Worm (Caenorhabditis elegans) whole organism, mixed stage, embryonic: Measurements from ENCODE around the gene ast-1.

Source experiments
- M03D4.4 ChIP-seq: sonication (generic microtip); optimal IDR thresholded peaks from 2 replicates; lab custom pipeline; 2017; ENCODE audit warnings: mild to moderate bottlenecking, missing genetic modification characterization, missing compliant biosample characterization
- bed-3 ChIP-seq: fragments of 200-800 bp; sonication (Bioruptor generic); optimal IDR thresholded peaks from 3 replicates; lab custom pipeline; 2018; ENCODE audit warnings: mild to moderate bottlenecking, missing genetic modification characterization, moderate library complexity, missing compliant biosample characterization
- blmp-1 ChIP-seq: fragments of 150-350 bp; optimal IDR thresholded peaks from 2 replicates; lab custom pipeline; 2014; ENCODE audit warnings: missing biosample characterization, missing genetic modification characterization
- ceh-39 ChIP-seq: fragments of 150-350 bp; optimal IDR thresholded peaks from 2 replicates; lab custom pipeline; 2014; ENCODE audit warnings: missing biosample characterization, missing genetic modification characterization
- ceh-83 ChIP-seq: fragments of 200-800 bp; sonication (Bioruptor generic); optimal IDR thresholded peaks from 2 replicates; lab custom pipeline; 2018; ENCODE audit warnings: mild to moderate bottlenecking, missing genetic modification characterization, missing compliant biosample characterization
- ces-1 ChIP-seq: fragments of 150-350 bp; optimal IDR thresholded peaks from 2 replicates; lab custom pipeline; 2014; ENCODE audit warnings: missing biosample characterization, missing genetic modification reagents, missing genetic modification characterization
- cnd-1 ChIP-seq: fragments of 200-800 bp; sonication (Bioruptor generic); optimal IDR thresholded peaks from 2 replicates; lab custom pipeline; 2018; ENCODE audit warnings: mild to moderate bottlenecking, missing genetic modification characterization, missing compliant biosample characterization
- drap-1 ChIP-seq: fragments of 200-800 bp; sonication (Bioruptor generic); optimal IDR thresholded peaks from 3 replicates; lab custom pipeline; 2018; ENCODE audit warnings: mild to moderate bottlenecking, missing genetic modification characterization, missing compliant biosample characterization
- flh-1 ChIP-seq: fragments of 200-800 bp; sonication (Bioruptor generic); optimal IDR thresholded peaks from 2 replicates; lab custom pipeline; 2018; ENCODE audit warnings: mild to moderate bottlenecking, missing genetic modification characterization, moderate library complexity, missing compliant biosample characterization
- ham-2 ChIP-seq: fragments of 200-800 bp; sonication (Bioruptor generic); optimal IDR thresholded peaks from 2 replicates; lab custom pipeline; 2018; ENCODE audit warnings: mild to moderate bottlenecking, missing genetic modification characterization, missing compliant biosample characterization
- lin-32 ChIP-seq: fragments of 200-800 bp; sonication (Bioruptor generic); optimal IDR thresholded peaks from 2 replicates; lab custom pipeline; 2018; ENCODE audit warnings: mild to moderate bottlenecking, missing genetic modification characterization, missing compliant biosample characterization
- lsy-2 ChIP-seq: fragments of 150-350 bp; optimal IDR thresholded peaks from 2 replicates; lab custom pipeline; 2014; ENCODE audit warnings: missing biosample characterization, missing genetic modification characterization
- mls-2 ChIP-seq: sonication (generic microtip); optimal IDR thresholded peaks from 2 replicates; lab custom pipeline; 2016; ENCODE audit warnings: mild to moderate bottlenecking, missing genetic modification characterization, moderate library complexity, missing compliant biosample characterization
- nhr-12 ChIP-seq: fragments of 150-350 bp; optimal IDR thresholded peaks from 2 replicates; lab custom pipeline; 2014; ENCODE audit warnings: missing biosample characterization, missing genetic modification characterization
- nhr-237 ChIP-seq: fragments of 150-350 bp; optimal IDR thresholded peaks from 2 replicates; lab custom pipeline; 2014; ENCODE audit warnings: missing biosample characterization, missing genetic modification characterization
- nhr-28 ChIP-seq: fragments of 150-350 bp; optimal IDR thresholded peaks from 2 replicates; lab custom pipeline; 2014; ENCODE audit warnings: missing biosample characterization, missing genetic modification characterization
- nhr-76 ChIP-seq: sonication (generic microtip); optimal IDR thresholded peaks from 2 replicates; lab custom pipeline; 2017; ENCODE audit warnings: missing biosample characterization, missing genetic modification characterization
- pha-4 ChIP-seq: fragments of 150-350 bp; optimal IDR thresholded peaks from 2 replicates; lab custom pipeline; 2018; ENCODE audit warnings: missing biosample characterization, missing genetic modification reagents, missing genetic modification characterization
- sptf-1 ChIP-seq: sonication (generic microtip); optimal IDR thresholded peaks from 2 replicates; lab custom pipeline; 2017; ENCODE audit warnings: mild to moderate bottlenecking, missing genetic modification characterization, moderate library complexity, missing compliant biosample characterization
- unc-120 ChIP-seq: sonication (generic microtip); optimal IDR thresholded peaks from 2 replicates; lab custom pipeline; 2017; ENCODE audit warnings: missing genetic modification characterization, missing compliant biosample characterization; ENCODE audit not compliant: poor library complexity, severe bottlenecking
- unc-39 ChIP-seq: fragments of 150-350 bp; optimal IDR thresholded peaks from 2 replicates; lab custom pipeline; 2014; ENCODE audit warnings: missing biosample characterization, missing genetic modification characterization
- unc-62 ChIP-seq: fragments of 150-350 bp; optimal IDR thresholded peaks from 2 replicates; lab custom pipeline; 2014; ENCODE audit warnings: missing biosample characterization, missing genetic modification reagents, missing genetic modification characterization
- zip-8 ChIP-seq: fragments of 150-350 bp; optimal IDR thresholded peaks from 2 replicates; lab custom pipeline; 2014; ENCODE audit warnings: missing biosample characterization, missing genetic modification characterization
- ztf-11 ChIP-seq: fragments of 150-350 bp; optimal IDR thresholded peaks from 2 replicates; lab custom pipeline; 2014; ENCODE audit warnings: missing biosample characterization, missing genetic modification characterization

ast-1 gene

DNA sequence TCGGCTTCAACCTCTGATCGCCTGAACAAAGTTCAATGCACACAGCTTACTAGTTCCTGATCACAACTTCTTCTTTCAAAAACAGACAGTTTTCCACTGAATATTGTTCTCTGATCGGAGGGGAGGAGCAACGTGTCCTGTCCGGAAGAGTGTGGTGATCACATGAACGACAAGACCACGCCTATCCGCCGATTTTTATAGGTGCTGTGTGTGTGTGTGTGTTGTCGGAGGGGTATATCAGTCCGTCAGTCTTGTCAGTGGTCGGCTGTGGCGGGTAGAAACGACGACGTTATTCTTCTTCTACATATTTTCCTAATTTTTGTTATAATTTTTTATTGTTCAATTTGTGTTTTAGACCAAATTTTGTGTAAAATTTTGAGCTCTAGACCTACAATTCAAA is 44.4 kb downstream of the ast-1 start:
- TF ChIP-seq bed-3 (GFP tag; lab: Kevin White, UChicago) (no peak), nhr-12 (tag; lab: Kevin White, UChicago) (no peak), unc-39 (tag; lab: Kevin White, UChicago) (no peak), cnd-1 (tag; lab: Kevin White, UChicago) (no peak), ceh-83 (GFP tag; lab: Kevin White, UChicago) (no peak), nhr-237 (tag; lab: Kevin White, UChicago) (no peak), lsy-2 (tag; lab: Kevin White, UChicago) (no peak)

- peak; percentile 13 for TF ChIP-seq unc-120 (tag; lab: Kevin White, UChicago)
- TF ChIP-seq sptf-1 (tag; lab: Kevin White, UChicago) = no peak
- TF ChIP-seq ceh-83 (GFP tag; lab: Kevin White, UChicago) = no peak
- TF ChIP-seq unc-39 (tag; lab: Kevin White, UChicago) = no peak
These were observed 46.0 kb downstream of the ast-1 start for ce11 chrII:4089183-4089582.

DNA sequence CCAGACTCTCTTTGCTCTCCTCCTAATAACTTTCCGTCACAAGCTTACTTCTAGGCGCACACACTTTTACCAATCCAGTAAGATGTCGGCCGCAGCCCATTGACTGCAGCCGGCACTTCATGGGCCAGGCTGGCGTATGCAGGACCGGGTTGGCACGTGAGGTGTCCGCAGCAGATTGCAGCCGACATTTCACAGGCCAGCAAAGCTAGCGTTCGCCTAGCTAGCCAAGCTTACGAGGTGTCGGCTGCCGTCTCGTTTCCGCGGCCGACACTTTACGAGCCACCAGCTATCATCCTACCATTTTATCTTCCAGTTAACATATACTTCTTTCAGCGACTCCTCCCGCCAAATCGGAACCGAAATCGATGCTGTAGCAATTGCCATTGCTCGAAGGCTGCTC is 49.6 kb downstream of the ast-1 start:
- TF ChIP-seq drap-1 (GFP tag; lab: Kevin White, UChicago) (no peak), ces-1 (GFP tag; lab: Kevin White, UChicago) (no peak), ztf-11 (tag; lab: Kevin White, UChicago) (no peak), lin-32 (GFP tag; lab: Kevin White, UChicago) (no peak), unc-62 (no peak)

- no peak for TF ChIP-seq cnd-1 (tag; lab: Kevin White, UChicago)
- no peak for TF ChIP-seq unc-120 (tag; lab: Kevin White, UChicago)
- no peak for TF ChIP-seq zip-8
- TF ChIP-seq blmp-1 (tag; lab: Kevin White, UChicago) = no peak
These were observed 52.4 kb downstream of the ast-1 start, which contains the start of gene R11F4.2 for ce11 chrII:4082754-4083153. Gene R11F4.2 (plus strand): TSS chrII:4083054.

- TF ChIP-seq lsy-2 (tag; lab: Kevin White, UChicago) (no peak), blmp-1 (tag; lab: Kevin White, UChicago) (no peak), ham-2 (peak; percentile 19)
These were observed 53.3 kb downstream of the ast-1 start for ce11 chrII:4081891-4082290.

DNA sequence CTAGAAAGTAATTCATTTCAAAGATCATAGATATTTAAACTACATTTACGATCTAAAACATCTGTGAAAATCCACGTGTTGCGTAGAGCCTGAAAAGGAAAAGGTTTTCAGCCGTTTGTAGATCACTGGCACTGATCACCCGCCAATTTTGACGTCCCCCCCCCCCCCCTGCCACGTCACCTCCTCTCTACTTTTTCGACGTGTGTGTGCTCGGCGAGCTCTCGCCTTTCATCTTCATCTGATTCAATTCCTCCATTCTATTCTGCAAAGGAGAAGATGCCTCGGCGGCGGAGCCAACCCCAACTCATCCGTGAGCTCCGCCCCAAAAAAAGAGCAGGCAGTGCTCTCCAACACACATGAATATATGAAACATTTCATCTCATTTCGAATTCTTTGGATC is 54.0 kb downstream of the ast-1 start:
- TF ChIP-seq lin-32 (GFP tag; lab: Kevin White, UChicago) = no peak
- TF ChIP-seq unc-39 (tag; lab: Kevin White, UChicago) = no peak
- no peak for TF ChIP-seq mls-2 (tag; lab: Kevin White, UChicago)
- no peak for TF ChIP-seq M03D4.4 (tag; lab: Kevin White, UChicago)
- TF ChIP-seq flh-1 = no peak
- no peak for TF ChIP-seq pha-4
- TF ChIP-seq nhr-76 (tag; lab: Kevin White, UChicago) = no peak
- no peak for TF ChIP-seq cnd-1 (tag; lab: Kevin White, UChicago)
- TF ChIP-seq unc-120 (tag; lab: Kevin White, UChicago) = no peak
- no peak for TF ChIP-seq nhr-12 (tag; lab: Kevin White, UChicago)
- TF ChIP-seq nhr-28 (tag; lab: Kevin White, UChicago) = no peak
- no peak for TF ChIP-seq sptf-1 (tag; lab: Kevin White, UChicago)
- no peak for TF ChIP-seq drap-1 (GFP tag; lab: Kevin White, UChicago)
- no peak for TF ChIP-seq ceh-39 (tag; lab: Kevin White, UChicago)
